Worm (Caenorhabditis elegans) whole organism, young adult: ENCODE results near the gene F22E5.8.

Experiments used
- B0019.2 ChIP-seq: fragments of 200-800 bp; sonication (Bioruptor generic); conservative IDR thresholded peaks from 2 replicates; pipeline ENCODE4 v1.3.6; 2022; ENCODE audit warnings: missing genetic modification reagents, missing genetic modification characterization, missing compliant biosample characterization
- B0261.1 ChIP-seq: sonication (generic microtip); optimal IDR thresholded peaks from 2 replicates; lab custom pipeline; 2016; ENCODE audit warnings: mild to moderate bottlenecking, missing genetic modification characterization, moderate library complexity, missing compliant biosample characterization
- C17E4.6 ChIP-seq: fragments of 200-800 bp; sonication (Bioruptor generic); IDR thresholded peaks from 2 replicates; pipeline ENCODE4 v1.3.6; 2022; ENCODE audit warnings: missing genetic modification reagents, missing genetic modification characterization, missing compliant biosample characterization
- D2030.7 ChIP-seq: fragments of 200-800 bp; sonication (Bioruptor generic); IDR thresholded peaks from 2 replicates; pipeline ENCODE4 v1.3.6; 2022; ENCODE audit warnings: missing genetic modification reagents, missing genetic modification characterization, missing compliant biosample characterization
- F23B12.7 ChIP-seq: sonication (generic microtip); optimal IDR thresholded peaks from 2 replicates; lab custom pipeline; 2017; ENCODE audit warnings: missing genetic modification characterization, mild to moderate bottlenecking, missing compliant biosample characterization, antibody characterized with exemption, moderate library complexity; ENCODE audit not compliant: insufficient read depth
- F33H1.4 ChIP-seq: fragments of 200-800 bp; sonication (Bioruptor generic); IDR thresholded peaks from 2 replicates; pipeline ENCODE4 v1.3.6; 2022; ENCODE audit warnings: missing genetic modification reagents, missing genetic modification characterization, missing compliant biosample characterization
- F49E8.2 ChIP-seq: sonication (generic microtip); optimal IDR thresholded peaks from 3 replicates; lab custom pipeline; 2017; ENCODE audit warnings: missing genetic modification characterization, mild to moderate bottlenecking, missing compliant biosample characterization, antibody characterized with exemption, moderate library complexity; ENCODE audit not compliant: insufficient read depth
- akir-1 ChIP-seq: fragments of 200-800 bp; sonication (Bioruptor generic); optimal IDR thresholded peaks from 2 replicates; lab custom pipeline; 2018; ENCODE audit warnings: mild to moderate bottlenecking, missing genetic modification characterization, moderate library complexity, missing compliant biosample characterization
- aptf-3 ChIP-seq: fragments of 200-800 bp; sonication (Bioruptor generic); IDR thresholded peaks from 2 replicates; pipeline ENCODE4 v1.3.6; 2022; ENCODE audit warnings: missing genetic modification characterization, missing compliant biosample characterization
- atf-7 ChIP-seq: sonication (generic microtip); optimal IDR thresholded peaks from 2 replicates; lab custom pipeline; 2017; ENCODE audit warnings: mild to moderate bottlenecking, missing genetic modification characterization, missing compliant biosample characterization
- attf-3 ChIP-seq: fragments of 200-800 bp; sonication (Bioruptor generic); conservative IDR thresholded peaks from 2 replicates; pipeline ENCODE4 v1.3.6; 2022; ENCODE audit warnings: missing genetic modification reagents, missing genetic modification characterization, missing compliant biosample characterization
- attf-6 ChIP-seq: fragments of 200-800 bp; sonication (Bioruptor generic); IDR thresholded peaks from 2 replicates; pipeline ENCODE4 v1.3.6; 2022; ENCODE audit warnings: missing genetic modification reagents, missing genetic modification characterization, missing compliant biosample characterization
- ceh-100 ChIP-seq: fragments of 200-800 bp; sonication (Bioruptor generic); IDR thresholded peaks from 2 replicates; pipeline ENCODE4 v1.3.6; 2022; ENCODE audit warnings: missing genetic modification reagents, missing genetic modification characterization, missing compliant biosample characterization
- dox-1 ChIP-seq: fragments of 200-800 bp; sonication (Bioruptor generic); IDR thresholded peaks from 2 replicates; pipeline ENCODE4 v1.3.6; 2022; ENCODE audit warnings: missing genetic modification reagents, missing genetic modification characterization, missing compliant biosample characterization
- dpl-1 ChIP-seq: fragments of 150-350 bp; optimal IDR thresholded peaks from 2 replicates; lab custom pipeline; 2014; ENCODE audit warnings: missing biosample characterization, missing genetic modification reagents, missing genetic modification characterization
- efl-1 ChIP-seq: fragments of 150-350 bp; optimal IDR thresholded peaks from 2 replicates; lab custom pipeline; 2014; ENCODE audit warnings: missing biosample characterization, missing genetic modification reagents, missing genetic modification characterization
- egl-44 ChIP-seq: fragments of 200-800 bp; sonication (Bioruptor generic); IDR thresholded peaks from 2 replicates; pipeline ENCODE4 v1.3.6; 2022; ENCODE audit warnings: missing genetic modification reagents, missing genetic modification characterization, missing compliant biosample characterization
- fkh-3 ChIP-seq: sonication (generic microtip); optimal IDR thresholded peaks from 2 replicates; lab custom pipeline; 2016; ENCODE audit warnings: mild to moderate bottlenecking, missing genetic modification characterization, missing compliant biosample characterization
- hmg-20 ChIP-seq: fragments of 200-800 bp; sonication (Bioruptor generic); IDR thresholded peaks from 2 replicates; pipeline ENCODE4 v1.3.6; 2022; ENCODE audit warnings: missing genetic modification reagents, missing genetic modification characterization, missing compliant biosample characterization
- lag-1 ChIP-seq: fragments of 200-800 bp; sonication (Bioruptor generic); IDR thresholded peaks from 2 replicates; pipeline ENCODE4 v1.3.6; 2022; ENCODE audit warnings: missing genetic modification reagents, missing genetic modification characterization, missing compliant biosample characterization
- let-607 ChIP-seq, 2 experiments: fragments of 200-800 bp in 1 of 2; sonication (Bioruptor generic) in 1 of 2; sonication (generic microtip) in 1 of 2; optimal IDR thresholded peaks; 2 replicates each; lab custom pipeline; 2016 to 2018; ENCODE audit warnings: mild to moderate bottlenecking in 2 of 2, missing compliant biosample characterization in 2 of 2, missing genetic modification characterization in 2 of 2, moderate library complexity in 2 of 2, missing genotype in 1 of 2
- lin-35 ChIP-seq, 3 experiments: fragments of 150-350 bp in 2 of 3; sonication (generic microtip) in 1 of 3; optimal IDR thresholded peaks; 2 replicates each; lab custom pipeline; 2014 to 2018; ENCODE audit warnings: missing biosample characterization in 3 of 3, missing genetic modification characterization in 3 of 3, missing genetic modification reagents in 3 of 3
- lin-54 ChIP-seq: fragments of 200-800 bp; sonication (Bioruptor generic); optimal IDR thresholded peaks from 2 replicates; lab custom pipeline; 2018; ENCODE audit warnings: mild to moderate bottlenecking, missing genetic modification characterization, missing compliant biosample characterization
- lsy-27 ChIP-seq: sonication (generic microtip); optimal IDR thresholded peaks from 2 replicates; lab custom pipeline; 2017; ENCODE audit warnings: missing genetic modification characterization, mild to moderate bottlenecking, missing compliant biosample characterization, antibody characterized with exemption, missing genotype, borderline replicate concordance; ENCODE audit not compliant: insufficient read depth
- madf-6 ChIP-seq: fragments of 200-800 bp; sonication (Bioruptor generic); IDR thresholded peaks from 2 replicates; pipeline ENCODE4 v1.3.6; 2022; ENCODE audit warnings: missing genetic modification reagents, missing genetic modification characterization, missing compliant biosample characterization
- mcd-1 ChIP-seq: fragments of 200-800 bp; sonication (Bioruptor generic); IDR thresholded peaks from 2 replicates; pipeline ENCODE4 v1.3.6; 2022; ENCODE audit warnings: missing genetic modification reagents, missing genetic modification characterization, missing compliant biosample characterization
- nhr-120 ChIP-seq: fragments of 200-800 bp; sonication (Bioruptor generic); IDR thresholded peaks from 2 replicates; pipeline ENCODE4 v1.3.6; 2022; ENCODE audit warnings: missing genetic modification characterization, missing compliant biosample characterization
- nhr-27 ChIP-seq: fragments of 200-800 bp; sonication (Bioruptor generic); optimal IDR thresholded peaks from 2 replicates; lab custom pipeline; 2018; ENCODE audit warnings: mild to moderate bottlenecking, missing genetic modification characterization, moderate library complexity, missing compliant biosample characterization
- nhr-80 ChIP-seq: sonication (generic microtip); optimal IDR thresholded peaks from 2 replicates; lab custom pipeline; 2016; ENCODE audit warnings: missing genetic modification characterization, missing compliant biosample characterization
- nhr-90 ChIP-seq: sonication (generic microtip); optimal IDR thresholded peaks from 2 replicates; lab custom pipeline; 2016; ENCODE audit warnings: missing genotype, mild to moderate bottlenecking, missing genetic modification characterization, missing compliant biosample characterization
- pha-4 ChIP-seq: fragments of 150-350 bp; sonication (generic microtip); optimal IDR thresholded peaks from 2 replicates; lab custom pipeline; 2014; ENCODE audit warnings: missing biosample characterization, missing genetic modification reagents, missing genetic modification characterization
- rcor-1 ChIP-seq: fragments of 200-800 bp; sonication (Bioruptor generic); IDR thresholded peaks from 2 replicates; pipeline ENCODE4 v1.3.6; 2022; ENCODE audit warnings: missing genetic modification reagents, missing genetic modification characterization, missing compliant biosample characterization
- snpc-4 ChIP-seq, 5 experiments: fragments of 150-350 bp in 1 of 5; sonication (generic microtip) in 4 of 5; optimal IDR thresholded peaks; 2 replicates each; lab custom pipeline; 2014 to 2018; ENCODE audit warnings: missing genetic modification characterization in 5 of 5, missing biosample characterization in 3 of 5, antibody characterized with exemption in 2 of 5, mild to moderate bottlenecking in 2 of 5, missing compliant biosample characterization in 2 of 5, missing genotype in 2 of 5, moderate library complexity in 2 of 5, missing genetic modification reagents in 1 of 5
- tbp1 ChIP-seq: fragments of 200-800 bp; sonication (Bioruptor generic); optimal IDR thresholded peaks from 2 replicates; lab custom pipeline; 2018; ENCODE audit warnings: mild to moderate bottlenecking, missing genetic modification characterization, missing compliant biosample characterization
- tbx-9 ChIP-seq: sonication (generic microtip); optimal IDR thresholded peaks from 2 replicates; lab custom pipeline; 2016; ENCODE audit warnings: borderline replicate concordance, missing genetic modification characterization, inconsistent platforms, missing compliant biosample characterization
- tlf-1 ChIP-seq: fragments of 200-800 bp; sonication (Bioruptor generic); optimal IDR thresholded peaks from 2 replicates; lab custom pipeline; 2018; ENCODE audit warnings: mild to moderate bottlenecking, missing genetic modification characterization, missing compliant biosample characterization
- zfh-2 ChIP-seq: fragments of 200-800 bp; sonication (Bioruptor generic); conservative IDR thresholded peaks from 2 replicates; pipeline ENCODE4 v1.3.6; 2022; ENCODE audit warnings: missing genetic modification reagents, missing genetic modification characterization, missing compliant biosample characterization
- ztf-22 ChIP-seq: fragments of 200-800 bp; sonication (Bioruptor generic); optimal IDR thresholded peaks from 2 replicates; lab custom pipeline; 2018; ENCODE audit warnings: mild to moderate bottlenecking, missing genetic modification characterization, moderate library complexity, missing compliant biosample characterization

The F22E5.8 gene

ce11 chrII:2631169-2631568 is 8.7 kb upstream of the F22E5.8 start, which contains the start of gene D2062.1:
D2062.1 (plus strand) TSS chrII:2631469.
- TF ChIP-seq let-607 (tag; optimal IDR thresholded peaks at IDR 0.05; lab: Kevin White, UChicago) (no peak), B0261.1 (tag; lab: Kevin White, UChicago) (no peak), dox-1 (GFP tag; lab: Robert Waterston, UW) (no peak), snpc-4 (GFP tag; optimal IDR thresholded peaks at IDR 0.05; lab: Kevin White, UChicago) (no peak), snpc-4 (tag; optimal IDR thresholded peaks at IDR 0.05; lab: Kevin White, UChicago) (no peak), nhr-27 (tag; lab: Kevin White, UChicago) (no peak), B0019.2 (GFP tag; lab: Robert Waterston, UW) (no peak), D2030.7 (no peak), lin-35 (GFP tag; optimal IDR thresholded peaks at IDR 0.05; lab: Kevin White, UChicago) (no peak), rcor-1 (no peak), nhr-80 (tag; lab: Kevin White, UChicago) (no peak), fkh-3 (tag; lab: Kevin White, UChicago) (no peak), zfh-2 (GFP tag; lab: Robert Waterston, UW) (no peak)

DNA sequence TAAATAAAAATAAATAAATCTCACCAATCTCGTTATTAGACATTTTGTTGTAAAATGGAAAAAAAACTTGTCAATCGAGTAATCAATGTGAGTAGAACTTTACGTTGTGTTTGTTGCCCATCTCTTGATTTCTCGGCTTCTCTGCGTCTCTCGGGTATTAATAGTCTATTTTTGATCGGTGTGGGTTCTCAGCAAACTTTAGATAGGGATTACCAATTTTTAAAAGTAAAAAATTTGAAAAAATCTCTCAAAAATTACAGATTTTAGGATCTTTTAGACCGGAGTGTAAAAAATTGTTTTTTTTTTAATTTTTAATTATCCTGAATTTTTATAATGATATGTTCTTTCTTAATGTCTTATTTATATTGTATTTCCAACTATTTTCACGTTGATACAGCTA is 2.5 kb upstream of the F22E5.8 start, which contains the start of gene F22E5.21:
F22E5.21 (minus strand) TSS at position 101 of the 400 bp plus-strand sequence.
- TF ChIP-seq tbp1, result no peak
- TF ChIP-seq fkh-3 (tag; lab: Kevin White, UChicago), result no peak
- TF ChIP-seq snpc-4 (GFP tag; optimal IDR thresholded peaks at IDR 0.05; lab: Kevin White, UChicago), result no peak
- TF ChIP-seq snpc-4 (tag; optimal IDR thresholded peaks at IDR 0.05; lab: Kevin White, UChicago), result no peak
- no peak for TF ChIP-seq ceh-100 (GFP tag; lab: Robert Waterston, UW)
- TF ChIP-seq aptf-3, result no peak
- TF ChIP-seq atf-7, result no peak
- no peak for TF ChIP-seq C17E4.6
- TF ChIP-seq lag-1 (GFP tag; lab: Robert Waterston, UW), result no peak
- no peak for TF ChIP-seq attf-6
- no peak for TF ChIP-seq egl-44

- TF ChIP-seq F49E8.2, result no peak
- peak; percentile 50 for TF ChIP-seq lin-54
- TF ChIP-seq mcd-1 (GFP tag; lab: Robert Waterston, UW), result peak; percentile 85
- peak; percentile 30 for TF ChIP-seq efl-1 (GFP tag; lab: Kevin White, UChicago)
- TF ChIP-seq dpl-1 (GFP tag; lab: Kevin White, UChicago), result peak; percentile 54
- TF ChIP-seq ztf-22 (GFP tag; lab: Kevin White, UChicago), result no peak
Measured at ce11 chrII:2638062-2638461, 1.8 kb upstream of the F22E5.8 start, which contains the start of gene F22E5.9. F22E5.9 (plus strand) TSS chrII:2638388.

ce11 chrII:2640982-2641381 is 1.1 kb downstream of the F22E5.8 start, which contains the start of gene F22E5.23:
F22E5.23 (plus strand) TSS chrII:2641282.
- TF ChIP-seq tlf-1 (GFP tag; lab: Kevin White, UChicago) (no peak), tbx-9 (tag; lab: Kevin White, UChicago) (no peak)
- TF ChIP-seq, all 124 proteins: peak for 0

ce11 chrII:2641777-2642176 is 1.9 kb downstream of the F22E5.8 start, which contains the start of gene F22E5.7:
F22E5.7 (plus strand) TSS chrII:2642077.
- TF ChIP-seq atf-7, result no peak
- TF ChIP-seq akir-1 (GFP tag; lab: Kevin White, UChicago), result no peak

ce11 chrII:2644498-2644897 is 4.7 kb downstream of the F22E5.8 start, which contains the start of gene F22E5.11:
F22E5.11 (minus strand) TSS chrII:2644598.
- TF ChIP-seq F33H1.4 (GFP tag; lab: Robert Waterston, UW) (no peak), hmg-20 (GFP tag; lab: Robert Waterston, UW) (no peak), akir-1 (GFP tag; lab: Kevin White, UChicago) (no peak), nhr-90 (no peak), C17E4.6 (no peak), tbx-9 (tag; lab: Kevin White, UChicago) (no peak), madf-6 (GFP tag; lab: Robert Waterston, UW) (no peak), ceh-100 (GFP tag; lab: Robert Waterston, UW) (no peak), attf-3 (GFP tag; lab: Robert Waterston, UW) (no peak), pha-4 (tag; lab: Kevin White, UChicago) (no peak), B0019.2 (GFP tag; lab: Robert Waterston, UW) (no peak), lsy-27 (tag; lab: Kevin White, UChicago) (no peak), nhr-120 (GFP tag; lab: Robert Waterston, UW) (no peak), F23B12.7 (tag; lab: Kevin White, UChicago) (no peak)
